Fruit fly (Drosophila melanogaster): ENCODE data around the gene TTLL6B.

TTLL6B gene

dm6 chr3R:27238438-27239301 is 12.1 kb downstream of the TTLL6B start, which contains the start of the genes CG31064 and PolA2:
CG31064 (minus strand) TSS chr3R:27239085.
PolA2 (plus strand) TSS chr3R:27239163.
- TF ChIP-seq Hr83 (GFP tag; optimal IDR thresholded peaks at IDR 0.05; ENCODE audit: poor library complexity, severe bottlenecking) (peak; percentile 4), usp (GFP tag; optimal IDR thresholded peaks at IDR 0.05) (no peak)

dm6 chr3R:27237980-27238379 is 12.8 kb downstream of the TTLL6B start:
- no peak for TF ChIP-seq Vsx2 (GFP tag; optimal IDR thresholded peaks at IDR 0.05; ENCODE audit: partially characterized antibody)
- TF ChIP-seq Dif (GFP tag; optimal IDR thresholded peaks at IDR 0.05; ENCODE audit: partially characterized antibody) = no peak
- TF ChIP-seq lola (GFP tag; optimal IDR thresholded peaks at IDR 0.05) = no peak
- no peak for TF ChIP-seq Myc (optimal IDR thresholded peaks at IDR 0.05)

dm6 chr3R:27233398-27233797 is 17.4 kb downstream of the TTLL6B start, which contains the start of gene CG31068:
CG31068 (plus strand) TSS chr3R:27233698.
- no peak for TF ChIP-seq psq (GFP tag; optimal IDR thresholded peaks at IDR 0.05)
- no peak for TF ChIP-seq Dif (GFP tag; optimal IDR thresholded peaks at IDR 0.05; ENCODE audit: partially characterized antibody)
- TF ChIP-seq tai (GFP tag; optimal IDR thresholded peaks at IDR 0.05) = no peak
- TF ChIP-seq Mio (GFP tag; optimal IDR thresholded peaks at IDR 0.05) = no peak
- TF ChIP-seq sv (GFP tag; optimal IDR thresholded peaks at IDR 0.05) = no peak
- no peak for TF ChIP-seq CrebA (GFP tag; optimal IDR thresholded peaks at IDR 0.05; ENCODE audit: borderline replicate concordance)
- TF ChIP-seq Vsx2 (GFP tag; optimal IDR thresholded peaks at IDR 0.05; ENCODE audit: partially characterized antibody) = no peak
- TF ChIP-seq rgr (GFP tag; optimal IDR thresholded peaks at IDR 0.05) = no peak
- TF ChIP-seq ey (GFP tag; optimal IDR thresholded peaks at IDR 0.05) = no peak
- TF ChIP-seq fru (GFP tag; optimal IDR thresholded peaks at IDR 0.05) = no peak
- TF ChIP-seq Hnf4 (GFP tag; optimal IDR thresholded peaks at IDR 0.05) = no peak
- TF ChIP-seq foxo (GFP tag; optimal IDR thresholded peaks at IDR 0.05) = no peak
- no peak for TF ChIP-seq N (GFP tag; optimal IDR thresholded peaks at IDR 0.05)
- no peak for TF ChIP-seq woc (GFP tag; optimal IDR thresholded peaks at IDR 0.05)
- no peak for TF ChIP-seq Abd-B (GFP tag; optimal IDR thresholded peaks at IDR 0.05)
- no peak for TF ChIP-seq Hr78 (GFP tag; optimal IDR thresholded peaks at IDR 0.05)

- TF ChIP-seq Hr83 (GFP tag; optimal IDR thresholded peaks at IDR 0.05; ENCODE audit: poor library complexity, severe bottlenecking) (no peak), fru (GFP tag; optimal IDR thresholded peaks at IDR 0.05) (no peak), Vsx2 (GFP tag; optimal IDR thresholded peaks at IDR 0.05; ENCODE audit: partially characterized antibody) (no peak), CG32264 (GFP tag; optimal IDR thresholded peaks at IDR 0.05) (no peak), sage (GFP tag; optimal IDR thresholded peaks at IDR 0.05) (no peak), GATAd (GFP tag; optimal IDR thresholded peaks at IDR 0.05) (no peak), Hnf4 (GFP tag; optimal IDR thresholded peaks at IDR 0.05) (no peak), dmrt93B (GFP tag; optimal IDR thresholded peaks at IDR 0.05) (no peak), br (GFP tag; optimal IDR thresholded peaks at IDR 0.05) (no peak), dsf (GFP tag; optimal IDR thresholded peaks at IDR 0.05; ENCODE audit: borderline replicate concordance) (no peak)
Observed at dm6 chr3R:27229368-27229767, 21.4 kb downstream of the TTLL6B start, which contains the start of gene CG42814. CG42814 (minus strand) TSS chr3R:27229468.

dm6 chr3R:27228342-27228741 is 22.5 kb downstream of the TTLL6B start, which contains the start of gene CG42813:
CG42813 (minus strand) TSS chr3R:27228561.
- TF ChIP-seq Hr83 (GFP tag; optimal IDR thresholded peaks at IDR 0.05; ENCODE audit: poor library complexity, severe bottlenecking) (no peak), sv (GFP tag; optimal IDR thresholded peaks at IDR 0.05) (no peak), Jra (GFP tag; optimal IDR thresholded peaks at IDR 0.05) (no peak), CrebA (GFP tag; optimal IDR thresholded peaks at IDR 0.05; ENCODE audit: borderline replicate concordance) (no peak), CG32264 (GFP tag; optimal IDR thresholded peaks at IDR 0.05) (no peak)

dm6 chr3R:27226080-27226648 is 24.6 kb downstream of the TTLL6B start:
- TF ChIP-seq Rel (GFP tag; optimal IDR thresholded peaks at IDR 0.05) (no peak), Rel (tag; optimal IDR thresholded peaks at IDR 0.05) (peak; percentile 68), N (GFP tag; optimal IDR thresholded peaks at IDR 0.05) (no peak)
